Fruit fly (Drosophila melanogaster) whole organism, embryonic: ENCODE measurements around the gene spg.

Experiments
- B-H1 ChIP-seq: fragments of 200-800 bp; sonication (Bioruptor generic); IDR thresholded peaks from 3 replicates; pipeline ENCODE4 v1.3.6; 2022; ENCODE audit warnings: missing biosample characterization, missing genetic modification characterization
- B-H2 ChIP-seq: fragments of 200-800 bp; sonication (Bioruptor generic); optimal IDR thresholded peaks from 2 replicates; lab custom pipeline; 2018; ENCODE audit warnings: missing biosample characterization, mild to moderate bottlenecking, missing genetic modification characterization
- Bgb ChIP-seq: fragments of 200-800 bp; sonication (Bioruptor generic); IDR thresholded peaks from 2 replicates; pipeline ENCODE4 v1.3.6; 2022; ENCODE audit warnings: missing biosample characterization, missing genetic modification characterization; ENCODE audit not compliant: partially characterized antibody
- BtbVII ChIP-seq: fragments of 200-800 bp; sonication (Bioruptor generic); optimal IDR thresholded peaks from 3 replicates; lab custom pipeline; 2017; ENCODE audit warnings: missing biosample characterization, mild to moderate bottlenecking, missing genetic modification characterization
- Bteb2 ChIP-seq: fragments of 200-800 bp; sonication (Bioruptor generic); optimal IDR thresholded peaks from 2 replicates; lab custom pipeline; 2016; ENCODE audit warnings: missing biosample characterization, missing genetic modification characterization
- CG10147 ChIP-seq: fragments of 200-800 bp; sonication (Bioruptor generic); optimal IDR thresholded peaks from 2 replicates; lab custom pipeline; 2019; ENCODE audit warnings: missing biosample characterization, mild to moderate bottlenecking, missing genetic modification characterization, moderate library complexity
- CG12155 ChIP-seq: fragments of 200-800 bp; sonication (Bioruptor generic); optimal IDR thresholded peaks from 3 replicates; lab custom pipeline; 2016; ENCODE audit warnings: missing biosample characterization, missing genetic modification characterization
- CG1233 ChIP-seq: fragments of 200-800 bp; sonication (Bioruptor generic); optimal IDR thresholded peaks from 4 replicates; lab custom pipeline; 2018; ENCODE audit warnings: missing biosample characterization, mild to moderate bottlenecking, missing genetic modification characterization
- CG14441 ChIP-seq: fragments of 200-800 bp; sonication (Bioruptor generic); IDR thresholded peaks from 2 replicates; pipeline ENCODE4 v1.3.6; 2022; ENCODE audit warnings: missing biosample characterization, missing genetic modification characterization
- CG15073 ChIP-seq: fragments of 200-800 bp; sonication (Bioruptor generic); optimal IDR thresholded peaks from 2 replicates; lab custom pipeline; 2016; ENCODE audit warnings: missing biosample characterization, missing genetic modification characterization
- CG15479 ChIP-seq: fragments of 200-800 bp; sonication (Bioruptor generic); optimal IDR thresholded peaks from 3 replicates; lab custom pipeline; 2019; ENCODE audit warnings: missing biosample characterization, mild to moderate bottlenecking, missing genetic modification characterization, moderate library complexity
- CG1647 ChIP-seq: fragments of 200-800 bp; sonication (Bioruptor generic); optimal IDR thresholded peaks from 3 replicates; lab custom pipeline; 2016; ENCODE audit warnings: missing biosample characterization, missing genetic modification characterization
- CG17361 ChIP-seq: fragments of 200-800 bp; sonication (Bioruptor generic); IDR thresholded peaks from 3 replicates; pipeline ENCODE4 v1.3.6; 2022; ENCODE audit warnings: missing biosample characterization, missing genetic modification characterization
- CG18262 ChIP-seq: fragments of 200-800 bp; optimal IDR thresholded peaks from 3 replicates; lab custom pipeline; 2019; ENCODE audit warnings: missing biosample characterization, mild to moderate bottlenecking, missing genetic modification characterization, moderate library complexity
- CG3281 ChIP-seq: fragments of 200-800 bp; sonication (Bioruptor generic); optimal IDR thresholded peaks from 3 replicates; lab custom pipeline; 2017; ENCODE audit warnings: missing biosample characterization, mild to moderate bottlenecking, missing genetic modification characterization
- CG42726 ChIP-seq: fragments of 200-800 bp; sonication (Bioruptor generic); IDR thresholded peaks from 2 replicates; pipeline ENCODE4 v1.3.6; 2022; ENCODE audit warnings: missing biosample characterization, missing genetic modification characterization; ENCODE audit not compliant: partially characterized antibody
- CG4282 ChIP-seq: fragments of 200-800 bp; sonication (Bioruptor generic); optimal IDR thresholded peaks from 2 replicates; lab custom pipeline; 2016; ENCODE audit warnings: missing biosample characterization, missing genetic modification characterization
- CG4328 ChIP-seq: fragments of 200-800 bp; sonication (Bioruptor generic); optimal IDR thresholded peaks from 3 replicates; lab custom pipeline; 2017; ENCODE audit warnings: missing biosample characterization, missing genetic modification reagents, missing genetic modification characterization
- CG5180 ChIP-seq: fragments of 200-800 bp; sonication (Bioruptor generic); optimal IDR thresholded peaks from 3 replicates; lab custom pipeline; 2017; ENCODE audit warnings: missing biosample characterization, missing genetic modification characterization, mild to moderate bottlenecking, moderate library complexity, missing genetic modification reagents
- CG6654 ChIP-seq: fragments of 200-800 bp; sonication (Bioruptor generic); optimal IDR thresholded peaks from 2 replicates; lab custom pipeline; 2017; ENCODE audit warnings: missing biosample characterization, mild to moderate bottlenecking, missing genetic modification characterization
- CG6791 ChIP-seq: fragments of 200-800 bp; sonication (Bioruptor generic); IDR thresholded peaks from 3 replicates; pipeline ENCODE4 v1.3.6; 2022; ENCODE audit warnings: missing biosample characterization, missing genetic modification characterization; ENCODE audit not compliant: partially characterized antibody
- CG7556 ChIP-seq: fragments of 200-800 bp; sonication (Bioruptor generic); optimal IDR thresholded peaks from 2 replicates; lab custom pipeline; 2017; ENCODE audit warnings: missing biosample characterization, mild to moderate bottlenecking, missing genetic modification characterization
- CG8281 ChIP-seq: fragments of 200-800 bp; sonication (Bioruptor generic); optimal IDR thresholded peaks from 2 replicates; lab custom pipeline; 2018; ENCODE audit warnings: missing biosample characterization, mild to moderate bottlenecking, missing genetic modification characterization, moderate library complexity
- CG8290 ChIP-seq, 3 experiments: fragments of 200-800 bp; sonication (Bioruptor generic); optimal IDR thresholded peaks; 2 replicates each; lab custom pipeline; 2016 to 2019; ENCODE audit warnings: missing biosample characterization in 3 of 3, missing genetic modification characterization in 3 of 3, mild to moderate bottlenecking in 2 of 3, moderate library complexity in 1 of 3
- CG9609 ChIP-seq: fragments of 200-800 bp; sonication (Bioruptor generic); optimal IDR thresholded peaks from 3 replicates; lab custom pipeline; 2016; ENCODE audit warnings: missing biosample characterization, missing genetic modification characterization
- CG9876 ChIP-seq: fragments of 200-800 bp; sonication (Bioruptor generic); optimal IDR thresholded peaks from 2 replicates; lab custom pipeline; 2016; ENCODE audit warnings: missing biosample characterization, missing genetic modification characterization
- D ChIP-seq, 2 experiments: fragments of 200-800 bp in 1 of 2; fragments of >200 bp in 1 of 2; sonication (Bioruptor generic) in 1 of 2; optimal IDR thresholded peaks; 2 replicates in 1 of 2; 3 replicates in 1 of 2; lab custom pipeline; 2017; ENCODE audit warnings: mild to moderate bottlenecking in 1 of 2, missing biosample characterization in 1 of 2, missing genetic modification characterization in 1 of 2, missing genetic modification reagents in 1 of 2
- Dek ChIP-seq: fragments of 200-800 bp; sonication (Bioruptor generic); optimal IDR thresholded peaks from 3 replicates; lab custom pipeline; 2019; ENCODE audit warnings: missing biosample characterization, mild to moderate bottlenecking, missing genetic modification characterization, moderate library complexity
- Hmr ChIP-seq: fragments of 200-800 bp; sonication (Bioruptor generic); optimal IDR thresholded peaks from 3 replicates; lab custom pipeline; 2017; ENCODE audit warnings: mild to moderate bottlenecking, missing biosample characterization, missing genetic modification reagents, missing genetic modification characterization
- NfI ChIP-seq: fragments of 200-800 bp; sonication (Bioruptor generic); optimal IDR thresholded peaks from 3 replicates; lab custom pipeline; 2018; ENCODE audit warnings: missing biosample characterization, mild to moderate bottlenecking, missing genetic modification characterization, moderate library complexity
- al ChIP-seq: fragments of 200-800 bp; sonication (Bioruptor generic); IDR thresholded peaks from 2 replicates; pipeline ENCODE4 v1.3.6; 2022; ENCODE audit warnings: missing biosample characterization, missing genetic modification characterization
- ato ChIP-seq: fragments of 200-800 bp; sonication (Bioruptor generic); IDR thresholded peaks from 2 replicates; pipeline ENCODE4 v1.3.6; 2022; ENCODE audit warnings: missing biosample characterization, missing genetic modification characterization; ENCODE audit not compliant: partially characterized antibody
- br ChIP-seq: fragments of >200 bp; optimal IDR thresholded peaks from 2 replicates; lab custom pipeline; 2017
- caup ChIP-seq: fragments of 200-800 bp; sonication (Bioruptor generic); optimal IDR thresholded peaks from 3 replicates; lab custom pipeline; 2017; ENCODE audit warnings: missing biosample characterization, mild to moderate bottlenecking, missing genetic modification characterization, moderate library complexity; ENCODE audit not compliant: severe bottlenecking
- chinmo ChIP-seq: fragments of 200-800 bp; sonication (Bioruptor generic); IDR thresholded peaks from 4 replicates; pipeline ENCODE4 v1.3.6; 2022; ENCODE audit warnings: missing biosample characterization, missing genetic modification characterization; ENCODE audit not compliant: partially characterized antibody
- chm ChIP-seq: fragments of 200-800 bp; sonication (Bioruptor generic); IDR thresholded peaks from 2 replicates; pipeline ENCODE4 v1.3.6; 2022; ENCODE audit warnings: missing biosample characterization, missing genetic modification characterization
- grau ChIP-seq: fragments of 200-800 bp; optimal IDR thresholded peaks from 3 replicates; lab custom pipeline; 2019; ENCODE audit warnings: missing biosample characterization, mild to moderate bottlenecking, missing genetic modification characterization, moderate library complexity
- klu ChIP-seq: fragments of 200-800 bp; sonication (Bioruptor generic); IDR thresholded peaks from 2 replicates; pipeline ENCODE4 v1.3.6; 2022; ENCODE audit warnings: missing biosample characterization, missing genetic modification characterization
- lab ChIP-seq: fragments of 200-800 bp; sonication (Bioruptor generic); optimal IDR thresholded peaks from 3 replicates; lab custom pipeline; 2017; ENCODE audit warnings: missing biosample characterization, missing genetic modification characterization, mild to moderate bottlenecking, moderate library complexity, missing genetic modification reagents
- nmo ChIP-seq: fragments of 200-800 bp; sonication (Bioruptor generic); optimal IDR thresholded peaks from 2 replicates; lab custom pipeline; 2018; ENCODE audit warnings: missing biosample characterization, mild to moderate bottlenecking, missing genetic modification characterization, moderate library complexity
- psq ChIP-seq: fragments of 200-800 bp; sonication (Bioruptor generic); optimal IDR thresholded peaks from 2 replicates; lab custom pipeline; 2017; ENCODE audit warnings: missing biosample characterization, missing genetic modification characterization
- sens ChIP-seq: fragments of 200-800 bp; sonication (Bioruptor generic); peaks from one replicate; lab custom pipeline; 2016; ENCODE audit warnings: missing biosample characterization, missing genetic modification characterization
- seq ChIP-seq: fragments of 200-800 bp; sonication (Bioruptor generic); IDR thresholded peaks from 2 replicates; pipeline ENCODE4 v1.3.6; 2022; ENCODE audit warnings: missing biosample characterization, missing genetic modification characterization
- slou ChIP-seq: fragments of 200-800 bp; sonication (Bioruptor generic); optimal IDR thresholded peaks from 3 replicates; lab custom pipeline; 2016; ENCODE audit warnings: missing biosample characterization, missing genetic modification characterization
- sr ChIP-seq: fragments of 200-800 bp; sonication (Bioruptor generic); IDR thresholded peaks from 3 replicates; pipeline ENCODE4 v1.3.6; 2022; ENCODE audit warnings: missing biosample characterization, missing genetic modification characterization
- stwl ChIP-seq: fragments of 200-800 bp; sonication (Bioruptor generic); optimal IDR thresholded peaks from 3 replicates; lab custom pipeline; 2018; ENCODE audit warnings: missing biosample characterization, mild to moderate bottlenecking, missing genetic modification characterization, moderate library complexity
- trem ChIP-seq: fragments of 200-800 bp; optimal IDR thresholded peaks from 3 replicates; lab custom pipeline; 2019; ENCODE audit warnings: missing biosample characterization, mild to moderate bottlenecking, missing genetic modification characterization, moderate library complexity
- ttk ChIP-seq: fragments of 200-800 bp; sonication (Bioruptor generic); IDR thresholded peaks from 2 replicates; pipeline ENCODE4 v2.1.2; 2022; ENCODE audit warnings: missing biosample characterization, missing genetic modification characterization
- zf30C ChIP-seq: fragments of 200-800 bp; sonication (Bioruptor generic); optimal IDR thresholded peaks from 3 replicates; lab custom pipeline; 2018; ENCODE audit warnings: missing biosample characterization, mild to moderate bottlenecking, missing genetic modification characterization

The spg gene

DNA sequence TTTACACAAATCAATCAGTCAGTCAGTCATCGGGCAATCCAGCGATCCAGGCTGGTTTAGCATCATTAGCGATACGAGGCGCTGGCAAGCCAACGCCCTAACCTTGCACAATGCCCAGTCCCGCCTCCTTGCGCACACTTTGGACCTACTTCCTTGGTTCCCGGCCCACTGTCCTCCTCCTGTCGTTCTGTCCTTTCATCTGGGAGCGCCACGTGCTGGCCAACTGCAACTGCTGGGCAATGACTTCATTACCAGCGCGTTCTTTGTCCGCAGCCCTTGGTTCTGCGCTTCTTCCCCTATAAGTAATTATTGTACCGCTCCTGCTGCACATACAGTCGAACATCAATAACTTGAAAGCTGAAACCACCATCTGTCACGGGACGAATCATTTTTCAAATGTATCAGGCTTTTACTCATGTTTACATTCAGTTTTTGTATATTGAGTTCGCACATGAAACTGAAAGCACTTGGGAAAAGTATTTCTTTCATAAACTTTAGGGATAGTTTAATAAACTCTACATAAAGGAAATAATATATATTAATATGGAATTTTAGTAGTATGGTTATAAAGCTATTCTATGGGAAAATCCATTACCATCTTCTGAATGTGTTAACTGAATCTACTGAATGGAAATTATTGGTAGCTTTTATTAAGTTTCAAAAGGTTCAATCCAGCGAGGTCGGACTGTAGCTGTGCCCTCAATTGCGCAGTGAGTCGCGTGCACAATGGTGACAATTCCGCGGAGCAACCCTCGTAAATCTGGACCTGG lies 2.7 kb downstream of the spg start (continued):
- TF ChIP-seq CG17361 (GFP tag; lab: Robert Waterston, UW) (peak; percentile 52; the same call in 2 of the 3 replicates), CG15073 (no peak), grau (tag; lab: Kevin White, UChicago) (peak; percentile 91), CG10147 (GFP tag; lab: Kevin White, UChicago) (no peak), CG1647 (GFP tag; lab: Kevin White, UChicago) (no peak), nmo (GFP tag; lab: Kevin White, UChicago) (peak; percentile 23), D (optimal IDR thresholded peaks at IDR 0.05; lab: Kevin White, UChicago) (no peak), D (GFP tag; optimal IDR thresholded peaks at IDR 0.05; lab: Kevin White, UChicago) (peak; percentile 13), CG5180 (GFP tag; lab: Kevin White, UChicago) (no peak), ato (no peak), CG15479 (GFP tag; lab: Kevin White, UChicago) (no peak), sr (GFP tag; lab: Robert Waterston, UW) (no peak), trem (tag; lab: Kevin White, UChicago) (no peak), chinmo (GFP tag; lab: Robert Waterston, UW) (no peak), BtbVII (GFP tag; lab: Kevin White, UChicago) (no peak), CG9609 (GFP tag; lab: Kevin White, UChicago) (no peak), CG6791 (GFP tag; lab: Robert Waterston, UW) (no peak), CG18262 (tag; lab: Kevin White, UChicago) (peak; percentile 59), CG3281 (GFP tag; lab: Kevin White, UChicago) (no peak), B-H2 (GFP tag; lab: Kevin White, UChicago) (no peak), CG14441 (GFP tag; lab: Robert Waterston, UW) (no peak), chm (GFP tag; lab: Robert Waterston, UW) (no peak), CG12155 (GFP tag; lab: Kevin White, UChicago) (no peak), CG7556 (GFP tag; lab: Kevin White, UChicago) (peak; percentile 8), B-H1 (GFP tag; lab: Robert Waterston, UW) (no peak), CG8290 (GFP tag; optimal IDR thresholded peaks at IDR 0.05; lab: Kevin White, UChicago) (no peak), CG8290 (tag; optimal IDR thresholded peaks at IDR 0.05; lab: Kevin White, UChicago) (no peak), Hmr (GFP tag; lab: Kevin White, UChicago) (no peak), NfI (GFP tag; lab: Kevin White, UChicago) (no peak), caup (GFP tag; lab: Kevin White, UChicago) (no peak), klu (GFP tag; lab: Robert Waterston, UW) (no peak), psq (no peak), Bgb (GFP tag; lab: Robert Waterston, UW) (no peak), Dek (tag; lab: Kevin White, UChicago) (no peak), stwl (tag; lab: Kevin White, UChicago) (no peak), CG42726 (GFP tag; lab: Robert Waterston, UW) (no peak), seq (GFP tag; lab: Robert Waterston, UW) (no peak), ttk (GFP tag; lab: Robert Waterston, UW) (no peak), CG8281 (tag; lab: Kevin White, UChicago) (no peak), lab (GFP tag; lab: Kevin White, UChicago) (no peak), Bteb2 (GFP tag; lab: Kevin White, UChicago) (no peak), al (GFP tag; lab: Robert Waterston, UW) (no peak), slou (GFP tag; lab: Kevin White, UChicago) (no peak), br (lab: Kevin White, UChicago) (no peak), zf30C (GFP tag; lab: Kevin White, UChicago) (no peak), CG9876 (GFP tag; lab: Kevin White, UChicago) (no peak), CG1233 (GFP tag; lab: Kevin White, UChicago) (no peak), CG4328 (GFP tag; lab: Kevin White, UChicago) (no peak), sens (GFP tag; lab: Kevin White, UChicago) (peak; percentile 69), CG6654 (GFP tag; lab: Kevin White, UChicago) (no peak), CG4282 (GFP tag; lab: Kevin White, UChicago) (no peak)
